Fruit fly (Drosophila melanogaster): ENCODE measurements around the gene CG2865.
A peak's percentile ranks its signal among the peaks of the same experiment; 100 is the strongest.

Gene CG2865

DNA sequence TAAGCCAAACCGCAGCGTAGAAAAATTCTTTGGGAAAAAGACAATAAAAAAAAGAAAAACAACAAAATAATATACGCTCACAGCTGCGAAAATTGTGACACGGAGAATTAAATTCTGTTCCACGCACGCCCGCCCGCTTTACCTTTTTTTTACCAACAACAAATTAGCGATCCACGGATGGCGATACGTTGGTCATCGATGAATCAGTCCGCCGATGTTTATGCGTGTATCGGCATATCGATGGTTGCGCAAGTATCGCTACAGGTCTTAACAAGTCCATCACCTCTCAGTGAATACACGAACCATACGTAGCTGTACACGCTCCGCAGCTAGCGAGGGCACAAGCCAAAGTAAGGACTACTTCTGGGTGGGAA, 22.7 kb downstream of the CG2865 start, which contains the start of gene CG2924:
Gene CG2924, minus strand, starts transcription at position 205 of the 374 bp plus-strand sequence.
- TF ChIP-seq noc (tag; optimal IDR thresholded peaks at IDR 0.05): peak; percentile 10

DNA sequence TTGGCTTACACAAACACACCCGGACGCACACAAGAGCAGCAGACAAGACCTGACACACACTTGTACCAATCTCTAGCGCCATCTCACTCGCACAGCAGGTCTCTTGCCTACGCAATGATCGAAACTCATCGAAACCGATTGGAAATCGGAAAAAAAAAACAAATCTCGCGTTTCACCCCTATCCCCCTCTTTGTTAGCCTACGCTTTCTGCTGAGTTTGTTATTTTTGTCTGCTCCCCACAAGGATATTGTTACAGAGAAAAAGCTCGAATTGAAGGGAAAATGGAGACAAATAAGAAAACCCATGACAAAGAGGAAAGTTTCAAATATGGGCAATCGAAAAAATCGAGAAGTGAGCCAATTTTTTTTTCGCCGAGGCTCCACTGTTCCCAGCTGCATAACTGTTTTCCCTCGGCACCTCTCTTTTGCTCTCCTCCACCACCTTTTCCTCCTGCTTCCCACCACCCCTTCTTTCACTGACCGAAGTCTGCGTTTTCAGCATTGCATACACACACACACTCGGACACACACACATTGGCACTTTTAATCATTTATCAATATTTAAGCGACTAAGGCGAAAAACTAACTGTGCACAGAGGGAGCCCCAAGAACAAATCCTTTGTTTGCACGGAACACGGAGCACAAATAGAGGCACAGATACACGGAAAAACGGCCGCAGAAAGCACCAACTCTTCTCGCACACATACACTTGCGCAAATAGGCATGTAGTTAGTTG, 23.2 kb downstream of the CG2865 start:
- no peak for TF ChIP-seq noc (tag; optimal IDR thresholded peaks at IDR 0.05)

DNA sequence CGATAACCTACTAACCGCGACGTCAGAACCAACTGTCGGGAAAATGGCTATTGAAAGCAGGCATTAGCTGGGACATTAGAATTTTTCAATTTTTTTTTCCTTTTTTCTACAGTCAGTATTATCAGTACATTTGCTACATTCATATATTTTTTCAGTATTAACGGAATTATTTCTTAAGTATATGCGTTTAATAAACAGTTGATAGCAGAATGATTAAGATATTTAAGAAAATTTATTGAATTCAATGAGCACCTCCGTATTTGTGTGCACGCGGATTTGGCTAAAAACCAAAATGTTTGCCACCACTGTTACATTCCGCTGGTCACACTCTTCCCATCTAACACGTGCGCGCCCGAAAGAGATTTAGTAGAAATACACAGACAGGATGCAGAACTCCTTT, 30.7 kb downstream of the CG2865 start, which contains the start of the genes temp and CG3071:
Gene temp, minus strand, starts transcription at position 5 of the 400 bp plus-strand sequence.
Gene CG3071, plus strand, starts transcription at position 327 of the 400 bp plus-strand sequence.
- TF ChIP-seq noc (tag; optimal IDR thresholded peaks at IDR 0.05): peak; percentile 75

DNA sequence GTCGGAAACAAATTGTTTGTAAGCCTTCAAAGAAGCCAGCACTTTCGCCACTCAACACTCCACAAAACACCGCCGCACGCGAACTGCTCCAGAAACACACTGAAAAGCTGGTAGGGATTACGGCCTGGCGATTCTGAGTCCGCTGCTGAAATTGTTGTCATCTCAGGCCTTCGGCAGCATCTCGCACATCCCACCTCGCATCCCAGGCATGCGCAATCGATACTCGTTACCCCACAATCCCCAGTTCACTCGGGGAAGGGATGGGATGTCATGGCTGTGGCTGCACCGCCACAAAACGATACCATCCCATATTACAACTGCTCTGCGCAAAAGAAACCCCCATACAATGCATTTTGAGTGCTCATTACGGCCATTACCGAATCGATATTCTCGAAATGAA, 33.4 kb downstream of the CG2865 start, which contains the start of gene CG3078:
Gene CG3078, minus strand, starts transcription at position 101 of the 400 bp plus-strand sequence.
- no peak for TF ChIP-seq noc (tag; optimal IDR thresholded peaks at IDR 0.05)

DNA sequence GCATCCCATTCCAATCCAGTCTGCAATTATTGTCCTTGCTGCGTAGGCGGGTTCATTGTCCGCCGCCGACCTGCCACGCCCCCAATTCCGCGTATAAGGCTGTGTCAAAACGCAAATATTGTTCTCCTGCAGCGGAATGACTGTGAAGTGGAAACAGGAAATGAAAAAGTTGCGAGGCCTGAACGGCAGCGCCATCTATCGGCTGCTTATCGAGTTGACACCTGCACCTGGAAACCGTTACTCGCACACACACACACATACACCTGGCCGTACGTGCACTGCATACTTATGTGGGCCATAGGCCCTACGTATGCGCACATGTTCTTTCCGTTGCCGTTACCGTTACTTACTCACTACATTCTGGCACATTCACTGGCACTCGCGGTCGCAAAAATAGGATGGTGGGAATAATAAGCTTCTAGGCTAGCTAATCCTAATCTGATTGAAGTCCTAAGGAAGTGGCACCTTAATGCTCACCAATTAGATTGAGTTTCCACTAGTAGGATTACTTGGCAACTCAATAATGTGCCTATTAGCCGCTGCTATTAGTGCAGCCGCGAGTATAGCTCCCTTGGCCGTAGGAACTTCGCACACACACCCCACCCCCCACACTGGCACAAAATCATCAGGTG, 34.5 kb downstream of the CG2865 start:
- TF ChIP-seq noc (tag; optimal IDR thresholded peaks at IDR 0.05): no peak

DNA sequence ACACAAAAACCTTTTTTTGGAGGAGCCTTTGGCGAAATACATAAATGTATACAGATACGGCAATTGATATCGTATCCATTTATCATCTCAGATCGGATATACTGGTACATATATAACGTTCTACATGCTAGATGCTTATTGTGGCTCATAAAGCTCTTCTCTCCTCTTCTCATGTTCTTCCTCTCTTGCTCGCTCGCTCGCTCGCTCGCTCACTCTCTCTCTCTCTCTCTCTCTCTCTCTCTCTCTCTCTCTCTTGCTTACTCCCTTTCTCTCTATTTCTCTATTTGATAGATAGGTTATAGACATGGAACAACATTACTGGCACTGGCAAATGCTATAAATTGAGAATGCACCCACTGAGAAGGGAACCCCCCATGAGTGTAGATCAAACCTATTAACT, 38.2 kb downstream of the CG2865 start:
- no peak for TF ChIP-seq noc (tag; optimal IDR thresholded peaks at IDR 0.05)

DNA sequence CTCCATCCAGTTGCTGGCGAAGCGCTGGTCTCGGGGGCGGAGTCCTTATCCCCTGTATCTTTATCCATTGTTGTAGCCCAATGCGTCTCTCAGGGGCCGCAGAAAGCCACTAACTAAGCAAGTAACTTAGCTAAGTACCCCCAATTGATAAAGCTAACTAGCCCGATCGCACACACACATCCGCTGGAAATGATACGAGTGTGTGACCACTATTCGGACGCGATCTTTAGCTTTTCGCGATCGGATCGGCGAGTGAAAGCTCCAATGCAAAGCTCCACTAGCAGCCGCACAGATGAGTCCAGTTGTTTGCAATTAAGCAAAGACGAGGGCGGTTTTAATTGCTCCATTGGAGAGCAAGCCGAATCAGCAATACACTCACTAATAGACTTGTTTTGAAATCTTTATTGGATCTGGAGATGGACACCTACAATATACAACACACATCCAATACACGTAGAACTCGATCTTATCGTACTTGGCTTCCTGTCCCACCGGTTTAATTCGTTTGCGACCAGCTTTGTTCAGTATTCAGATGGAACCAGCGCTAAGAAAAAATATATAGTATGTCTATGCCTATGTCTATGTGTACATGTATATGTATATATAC, 39.1 kb downstream of the CG2865 start, which contains the start of gene CG3091:
Gene CG3091, minus strand, starts transcription at position 178 of the 607 bp plus-strand sequence.
- TF ChIP-seq noc (tag; optimal IDR thresholded peaks at IDR 0.05): no peak

DNA sequence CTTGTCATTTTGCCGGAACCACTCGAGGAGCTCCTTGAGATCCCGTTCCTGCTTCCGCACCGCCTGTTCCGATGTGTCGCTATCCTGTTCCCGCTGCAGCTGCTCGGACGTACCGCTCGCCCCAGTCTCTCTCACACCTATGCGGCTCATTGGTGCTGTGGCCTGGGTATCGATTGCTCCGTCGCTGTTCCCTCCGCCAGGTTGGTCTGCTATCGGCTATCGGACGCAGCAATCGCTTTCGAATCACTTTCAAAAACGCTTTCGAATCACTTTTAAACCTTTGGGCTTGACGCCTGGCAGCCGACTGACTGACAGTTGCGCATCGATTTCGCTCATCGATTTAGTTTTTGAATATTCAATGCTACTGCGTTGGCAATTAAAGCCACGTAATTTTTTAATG, 41.5 kb downstream of the CG2865 start, which contains the start of gene CG3191:
Gene CG3191, minus strand, starts transcription at position 306 of the 400 bp plus-strand sequence.
- no peak for TF ChIP-seq noc (tag; optimal IDR thresholded peaks at IDR 0.05)

DNA sequence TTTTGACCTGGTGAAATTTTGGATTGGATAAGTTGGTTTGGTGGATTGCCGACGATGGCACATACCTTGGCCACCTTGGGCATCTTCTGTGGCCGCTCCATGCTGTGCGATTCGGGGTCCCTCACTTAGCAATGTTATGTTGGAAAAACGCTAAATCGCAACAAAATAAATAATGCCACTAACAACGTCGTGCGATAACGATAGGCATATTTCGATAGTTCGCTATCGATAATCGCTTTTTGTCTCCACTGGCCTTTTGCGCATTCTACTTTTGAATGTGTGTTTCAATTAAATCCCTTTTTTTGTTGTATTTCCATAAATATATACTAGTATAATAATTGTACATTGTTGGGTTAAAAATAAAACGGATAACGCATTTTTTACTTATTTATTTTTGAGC, 43.4 kb downstream of the CG2865 start, which contains the start of gene crn:
Gene crn, minus strand, starts transcription at position 221 of the 400 bp plus-strand sequence.
- no peak for TF ChIP-seq noc (tag; optimal IDR thresholded peaks at IDR 0.05)

DNA sequence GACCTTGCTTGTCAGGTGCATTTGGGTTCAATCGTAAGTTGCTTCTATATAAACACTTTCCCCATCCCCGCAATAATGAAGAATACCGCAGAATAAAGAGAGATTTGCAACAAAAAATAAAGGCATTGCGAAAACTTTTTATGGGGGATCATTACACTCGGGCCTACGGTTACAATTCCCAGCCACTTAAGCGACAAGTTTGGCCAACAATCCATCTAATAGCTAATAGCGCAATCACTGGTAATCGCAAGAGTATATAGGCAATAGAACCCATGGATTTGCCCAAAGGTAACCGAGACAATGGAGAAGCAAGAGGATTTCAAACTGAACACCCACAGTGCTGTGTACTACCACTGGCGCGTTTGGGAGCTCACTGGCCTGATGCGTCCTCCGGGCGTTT, 47.3 kb downstream of the CG2865 start, which contains the start of gene Or2a:
Gene Or2a, plus strand, starts transcription at position 301 of the 400 bp plus-strand sequence.
- no peak for TF ChIP-seq noc (tag; optimal IDR thresholded peaks at IDR 0.05)

DNA sequence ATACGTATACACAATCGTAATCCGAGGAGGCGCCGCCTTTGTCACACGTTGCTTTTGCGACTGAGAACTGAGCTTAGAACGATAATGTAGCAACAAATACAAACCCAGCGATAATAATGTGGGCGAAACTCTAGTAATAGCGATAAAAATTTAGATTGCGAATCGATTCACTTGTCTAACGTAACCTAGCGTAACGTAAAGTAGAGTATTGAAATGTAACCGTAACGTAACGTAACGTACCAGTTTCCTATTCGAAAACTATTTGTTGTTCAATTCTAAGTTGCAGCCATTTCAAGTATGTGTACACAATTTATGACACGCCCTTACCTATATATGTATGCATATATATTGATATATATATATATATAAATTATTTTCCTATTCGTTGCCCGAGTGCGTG, 48.5 kb downstream of the CG2865 start:
- TF ChIP-seq noc (tag; optimal IDR thresholded peaks at IDR 0.05): no peak

DNA sequence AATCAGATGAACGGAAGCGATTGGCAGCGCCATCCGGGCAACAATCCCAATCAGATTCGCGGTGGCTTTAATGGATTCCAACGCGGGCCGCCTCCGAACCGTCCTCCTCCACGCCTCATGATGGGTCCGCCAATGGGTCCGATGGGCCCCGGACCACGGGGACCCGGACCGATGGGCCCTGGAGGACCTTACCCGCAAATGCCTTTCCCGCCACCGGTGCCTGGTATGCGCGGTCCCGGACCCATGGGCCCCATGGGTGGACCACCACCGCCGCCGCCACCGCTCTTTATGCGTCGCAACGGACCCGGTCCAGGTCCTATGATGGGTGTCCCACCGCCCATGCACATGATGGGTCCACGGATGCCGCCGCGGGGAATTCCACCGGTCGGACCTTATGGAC, 50.3 kb downstream of the CG2865 start:
- TF ChIP-seq noc (tag; optimal IDR thresholded peaks at IDR 0.05): no peak

DNA sequence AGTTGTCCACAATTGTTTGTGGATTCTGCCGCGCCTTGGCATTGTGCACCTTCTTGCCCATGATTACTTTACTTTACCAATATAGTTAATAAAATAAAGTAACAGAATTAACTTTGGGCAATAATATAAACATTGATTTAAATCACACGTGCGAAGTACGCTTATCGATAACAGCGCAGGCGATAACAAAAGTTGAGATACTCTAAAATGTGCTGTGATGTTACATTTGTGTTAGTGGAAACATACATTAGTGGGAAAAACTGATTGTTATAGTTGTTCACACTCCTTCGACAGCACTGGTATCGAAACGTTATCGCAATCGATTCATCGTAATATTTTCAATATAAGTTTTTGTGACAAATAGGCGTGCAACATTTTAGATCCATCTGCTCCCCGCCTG, 51.4 kb downstream of the CG2865 start, which contains the start of gene kz:
Gene kz, minus strand, starts transcription at position 194 of the 400 bp plus-strand sequence.
- no peak for TF ChIP-seq noc (tag; optimal IDR thresholded peaks at IDR 0.05)
